Fruit fly (Drosophila melanogaster) whole organism, wandering third instar larva: ENCODE results near the gene Obp19a.

Source experiments
- Abd-B ChIP-seq: fragments of >200 bp; optimal IDR thresholded peaks from 2 replicates; lab custom pipeline; 2017; ENCODE audit warnings: missing biosample characterization, missing genetic modification characterization
- CG32264 ChIP-seq: fragments of 200-800 bp; sonication (Bioruptor generic); optimal IDR thresholded peaks from 2 replicates; lab custom pipeline; 2016; ENCODE audit warnings: missing biosample characterization, missing genetic modification characterization
- CG9705 ChIP-seq: fragments of 200-800 bp; sonication (Bioruptor generic); optimal IDR thresholded peaks from 2 replicates; lab custom pipeline; 2018; ENCODE audit warnings: missing biosample characterization, mild to moderate bottlenecking, missing genetic modification characterization
- GATAd ChIP-seq: sonication (Bioruptor generic); optimal IDR thresholded peaks from 2 replicates; lab custom pipeline; 2016; ENCODE audit warnings: missing biosample characterization, missing genetic modification characterization
- HLH106 ChIP-seq: fragments of 200-800 bp; optimal IDR thresholded peaks from 3 replicates; lab custom pipeline; 2019; ENCODE audit warnings: missing biosample characterization, mild to moderate bottlenecking, missing genetic modification characterization, moderate library complexity
- Hnf4 ChIP-seq: fragments of 200-800 bp; sonication (Bioruptor generic); optimal IDR thresholded peaks from 2 replicates; lab custom pipeline; 2016; ENCODE audit warnings: missing biosample characterization, mild to moderate bottlenecking, missing genetic modification characterization
- Hr78 ChIP-seq: fragments of >200 bp; optimal IDR thresholded peaks from 2 replicates; lab custom pipeline; 2017; ENCODE audit warnings: missing biosample characterization, missing genetic modification characterization
- Jra ChIP-seq: sonication (Bioruptor generic); optimal IDR thresholded peaks from 2 replicates; lab custom pipeline; 2016; ENCODE audit warnings: missing biosample characterization, missing genetic modification characterization
- Mio ChIP-seq: sonication (Bioruptor generic); optimal IDR thresholded peaks from 2 replicates; lab custom pipeline; 2016; ENCODE audit warnings: missing biosample characterization, missing genetic modification characterization
- Myc ChIP-seq: fragments of >200 bp; optimal IDR thresholded peaks from 2 replicates; lab custom pipeline; 2017
- N ChIP-seq: fragments of >200 bp; optimal IDR thresholded peaks from 2 replicates; lab custom pipeline; 2018; ENCODE audit warnings: missing biosample characterization, missing external identifiers, missing genetic modification characterization
- OdsH ChIP-seq: fragments of 200-800 bp; sonication (Bioruptor generic); optimal IDR thresholded peaks from 2 replicates; lab custom pipeline; 2016; ENCODE audit warnings: missing biosample characterization, mild to moderate bottlenecking, missing genetic modification characterization
- Rel ChIP-seq, 2 experiments: fragments of 200-800 bp; sonication (Bioruptor generic) in 1 of 2; optimal IDR thresholded peaks; 2 replicates in 1 of 2; 3 replicates in 1 of 2; lab custom pipeline; 2016 to 2019; ENCODE audit warnings: mild to moderate bottlenecking in 2 of 2, missing biosample characterization in 2 of 2, missing genetic modification characterization in 2 of 2, moderate library complexity in 1 of 2
- Sp1 ChIP-seq: fragments of 200-800 bp; sonication (Bioruptor generic); optimal IDR thresholded peaks from 3 replicates; lab custom pipeline; 2019; ENCODE audit warnings: missing biosample characterization, mild to moderate bottlenecking, missing genetic modification characterization, moderate library complexity
- br ChIP-seq: fragments of 200-800 bp; sonication (Bioruptor generic); optimal IDR thresholded peaks from 2 replicates; lab custom pipeline; 2016; ENCODE audit warnings: missing biosample characterization, missing genetic modification characterization
- brk ChIP-seq: fragments of 200-800 bp; sonication (Bioruptor generic); optimal IDR thresholded peaks from 2 replicates; lab custom pipeline; 2016; ENCODE audit warnings: missing biosample characterization, mild to moderate bottlenecking, missing genetic modification characterization
- dl ChIP-seq, 2 experiments: fragments of 175-275, 200-275 bp in 1 of 2; fragments of 200-275 bp in 1 of 2; sonication (Bioruptor generic); optimal IDR thresholded peaks; lab custom pipeline; 2018; ENCODE audit warnings: mild to moderate bottlenecking in 2 of 2, missing biosample characterization in 2 of 2, missing genetic modification characterization in 2 of 2, moderate library complexity in 2 of 2; ENCODE audit not compliant: partially characterized antibody in 2 of 2, insufficient read depth in 1 of 2
- dmrt93B ChIP-seq: fragments of 200-800 bp; sonication (Bioruptor generic); optimal IDR thresholded peaks from 2 replicates; lab custom pipeline; 2018; ENCODE audit warnings: missing biosample characterization, mild to moderate bottlenecking, missing genetic modification characterization
- dsf ChIP-seq: sonication (Bioruptor generic); optimal IDR thresholded peaks from 2 replicates; lab custom pipeline; 2016; ENCODE audit warnings: missing biosample characterization, missing genetic modification characterization, borderline replicate concordance
- foxo ChIP-seq, 2 experiments: fragments of 200-800 bp; sonication (Bioruptor generic); optimal IDR thresholded peaks; 2 replicates in 1 of 2; 3 replicates in 1 of 2; lab custom pipeline; 2016 to 2017; ENCODE audit warnings: missing biosample characterization in 2 of 2, missing genetic modification characterization in 2 of 2
- h ChIP-seq: fragments of 200-800 bp; sonication (Bioruptor generic); optimal IDR thresholded peaks from 3 replicates; lab custom pipeline; 2016; ENCODE audit warnings: missing biosample characterization, mild to moderate bottlenecking, missing genetic modification characterization
- jim ChIP-seq: fragments of 175-275, 200-325 bp; sonication (Bioruptor generic); optimal IDR thresholded peaks from 2 replicates; lab custom pipeline; 2016; ENCODE audit warnings: missing biosample characterization, mild to moderate bottlenecking, missing genetic modification characterization
- lola ChIP-seq: fragments of >200 bp; optimal IDR thresholded peaks from 2 replicates; lab custom pipeline; 2017; ENCODE audit warnings: missing biosample characterization, missing genetic modification characterization
- pan ChIP-seq: fragments of >200 bp; optimal IDR thresholded peaks from 2 replicates; lab custom pipeline; 2017
- psq ChIP-seq: fragments of 200-800 bp; sonication (Bioruptor generic); optimal IDR thresholded peaks from 3 replicates; lab custom pipeline; 2017; ENCODE audit warnings: missing biosample characterization, mild to moderate bottlenecking, missing genetic modification characterization, moderate library complexity
- rgr ChIP-seq: fragments of 200-800 bp; sonication (Bioruptor generic); optimal IDR thresholded peaks from 3 replicates; lab custom pipeline; 2016; ENCODE audit warnings: missing biosample characterization, mild to moderate bottlenecking, missing genetic modification characterization
- sage ChIP-seq: fragments of 200-800 bp; sonication (Bioruptor generic); optimal IDR thresholded peaks from 2 replicates; lab custom pipeline; 2016; ENCODE audit warnings: missing biosample characterization, mild to moderate bottlenecking, missing genetic modification characterization
- sv ChIP-seq: fragments of 200-800 bp; sonication (Bioruptor generic); optimal IDR thresholded peaks from 3 replicates; lab custom pipeline; 2016; ENCODE audit warnings: missing biosample characterization, missing genetic modification characterization
- tai ChIP-seq: sonication (Bioruptor generic); optimal IDR thresholded peaks from 2 replicates; lab custom pipeline; 2016; ENCODE audit warnings: missing biosample characterization, missing genetic modification characterization
- usp ChIP-seq: fragments of >200 bp; optimal IDR thresholded peaks from 2 replicates; lab custom pipeline; 2017; ENCODE audit warnings: missing biosample characterization, missing genetic modification characterization
- woc ChIP-seq: sonication (Bioruptor generic); optimal IDR thresholded peaks from 2 replicates; lab custom pipeline; 2016; ENCODE audit warnings: missing biosample characterization, mild to moderate bottlenecking, missing genetic modification characterization

The Obp19a gene

dm6 chrX:20411635-20412034, 3.9 kb upstream of the Obp19a start:
- no peak for TF ChIP-seq dl (GFP tag; optimal IDR thresholded peaks at IDR 0.05; lab: Kevin White, UChicago; ENCODE audit: insufficient read depth in 1 of 2, partially characterized antibody in 2 of 2)

DNA sequence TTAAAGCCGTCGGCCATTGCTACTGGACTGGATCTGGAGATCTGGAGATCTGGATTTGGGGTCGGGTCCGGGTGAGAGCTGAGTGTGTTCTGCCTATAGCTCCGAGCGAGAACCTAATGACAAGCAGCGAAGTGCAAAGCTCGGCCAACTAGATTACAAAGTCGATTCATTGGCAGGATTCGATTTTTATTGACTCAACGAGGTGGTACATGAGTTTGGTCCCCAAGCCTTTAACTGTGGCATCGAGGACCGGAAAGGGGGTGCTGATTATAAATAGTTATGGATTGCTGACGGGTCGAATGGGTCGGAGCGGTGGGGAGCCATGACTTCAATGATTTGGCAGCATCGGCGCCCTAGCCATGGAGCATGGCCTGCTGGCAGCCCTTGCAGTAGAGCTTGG, 2.1 kb upstream of the Obp19a start, which contains the start of gene CG15459:
Gene CG15459 (minus strand): TSS at position 101 of the 400 bp plus-strand sequence.
- TF ChIP-seq Jra (GFP tag; lab: Kevin White, UChicago) = no peak
- no peak for TF ChIP-seq dmrt93B (GFP tag; lab: Kevin White, UChicago)
- TF ChIP-seq, all 38 proteins: peak for 0

dm6 chrX:20414099-20414498, 1.4 kb upstream of the Obp19a start, which contains the start of gene CG15458:
Gene CG15458, minus strand, starts transcription at chrX:20414199.
- TF ChIP-seq Mio (GFP tag; lab: Kevin White, UChicago) = no peak
- TF ChIP-seq dmrt93B (GFP tag; lab: Kevin White, UChicago) = no peak
- no peak for TF ChIP-seq Sp1
- TF ChIP-seq N = no peak
- TF ChIP-seq Myc (lab: Kevin White, UChicago) = no peak
- no peak for TF ChIP-seq br (GFP tag; lab: Kevin White, UChicago)
- no peak for TF ChIP-seq pan (lab: Kevin White, UChicago)

- no peak for TF ChIP-seq foxo (GFP tag; optimal IDR thresholded peaks at IDR 0.05; lab: Kevin White, UChicago)
- TF ChIP-seq pan (lab: Kevin White, UChicago) = no peak
- no peak for TF ChIP-seq sv (GFP tag; lab: Kevin White, UChicago)
- TF ChIP-seq Hr78 (GFP tag; lab: Kevin White, UChicago) = no peak
- TF ChIP-seq sage (GFP tag; lab: Kevin White, UChicago) = no peak
- no peak for TF ChIP-seq Rel (GFP tag; optimal IDR thresholded peaks at IDR 0.05; lab: Kevin White, UChicago)
- no peak for TF ChIP-seq Rel (tag; optimal IDR thresholded peaks at IDR 0.05; lab: Kevin White, UChicago)
- TF ChIP-seq brk (GFP tag; lab: Kevin White, UChicago) = no peak
- TF ChIP-seq jim (GFP tag; lab: Kevin White, UChicago) = no peak
- no peak for TF ChIP-seq dsf
- TF ChIP-seq CG32264 = no peak
- TF ChIP-seq GATAd (GFP tag; lab: Kevin White, UChicago) = no peak
- TF ChIP-seq rgr (GFP tag; lab: Kevin White, UChicago) = no peak
- no peak for TF ChIP-seq N
- no peak for TF ChIP-seq Hnf4 (GFP tag; lab: Kevin White, UChicago)
- no peak for TF ChIP-seq CG9705
- TF ChIP-seq Abd-B = no peak
These were observed 889 bp downstream of the Obp19a start, which contains the start of gene Obp19b for dm6 chrX:20416433-20416832. Gene Obp19b, plus strand, starts transcription at chrX:20416733.

DNA sequence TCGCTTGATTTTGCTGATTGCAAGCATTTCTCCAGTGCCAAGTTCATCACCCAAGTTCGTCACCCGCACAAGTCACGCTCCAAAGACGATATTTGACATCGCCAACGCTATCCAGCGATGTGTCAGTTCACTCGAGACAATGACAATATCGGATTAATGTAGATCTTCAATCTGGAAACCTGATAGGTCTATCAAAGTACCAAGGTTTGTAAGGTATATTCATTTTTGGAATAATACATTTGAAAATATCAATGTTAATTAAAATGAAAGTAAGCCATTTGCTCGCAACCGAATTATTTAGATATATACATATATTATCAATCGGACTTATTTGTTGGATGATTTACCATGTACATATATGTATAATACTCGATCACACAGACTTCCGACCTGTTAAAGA, 3.3 kb downstream of the Obp19a start, which contains the start of gene Obp19c:
Gene Obp19c (minus strand): TSS at position 101 of the 400 bp plus-strand sequence.
- TF ChIP-seq h (GFP tag; lab: Kevin White, UChicago) (no peak), jim (GFP tag; lab: Kevin White, UChicago) (no peak), usp (no peak), OdsH (GFP tag; lab: Kevin White, UChicago) (no peak), tai (no peak), psq (no peak), lola (GFP tag; lab: Kevin White, UChicago) (no peak), brk (GFP tag; lab: Kevin White, UChicago) (no peak)

- no peak for TF ChIP-seq psq
- TF ChIP-seq rgr (GFP tag; lab: Kevin White, UChicago) = no peak
- no peak for TF ChIP-seq woc (GFP tag; lab: Kevin White, UChicago)
- TF ChIP-seq CG9705 = no peak
- no peak for TF ChIP-seq Hnf4 (GFP tag; lab: Kevin White, UChicago)
- no peak for TF ChIP-seq HLH106 (tag; lab: Kevin White, UChicago)
- TF ChIP-seq, all 38 proteins: peak for 0
These were observed 3.8 kb downstream of the Obp19a start, which contains the start of gene Obp19d for dm6 chrX:20419313-20419712. Gene Obp19d, plus strand, starts transcription at chrX:20419613.
